Fruit fly (Drosophila melanogaster) S2 (cell line): ENCODE results near the gene CCDC53.

Source experiments
- CG8478 ChIP-seq: fragments of >200 bp; optimal IDR thresholded peaks from 2 replicates; lab custom pipeline; 2018
- CTCF ChIP-seq, 2 experiments: fragments of >200 bp; optimal IDR thresholded peaks; 2 replicates each; lab custom pipeline; 2018

- TF ChIP-seq CG8478 (lab: Kevin White, UChicago), result no peak
- TF ChIP-seq CTCF (optimal IDR thresholded peaks at IDR 0.05; lab: Kevin White, UChicago), result no peak
These were observed 42.3 kb downstream of the CCDC53 start, which contains the start of gene Bsg for dm6 chr2L:8083413-8083426.
